Worm (Caenorhabditis elegans): ENCODE data around the gene bcmo-2.

DNA sequence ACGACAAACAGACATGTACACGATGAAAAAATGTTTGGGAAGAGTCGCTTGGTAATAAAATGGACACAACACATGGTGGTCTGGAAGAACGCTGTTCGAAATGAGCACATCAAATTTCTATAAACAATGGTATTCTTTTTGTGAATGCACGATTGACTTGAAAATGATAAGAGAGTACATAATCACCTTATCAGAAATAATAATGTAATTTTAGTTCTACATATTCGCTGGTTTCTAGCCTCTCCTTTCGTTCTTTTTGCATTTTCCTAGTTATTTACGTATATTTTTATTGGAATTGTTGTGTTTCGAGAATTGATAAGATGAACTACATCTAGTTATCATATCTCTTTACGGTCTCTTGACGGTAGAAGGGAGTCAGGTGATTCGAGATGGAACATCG lies 43.4 kb upstream of the bcmo-2 start:
- TF ChIP-seq ztf-22 (GFP tag; optimal IDR thresholded peaks at IDR 0.05) (no peak), B0261.1 (tag; optimal IDR thresholded peaks at IDR 0.05) (no peak), rcor-1 (GFP tag; IDR thresholded peaks at IDR 0.05) (no peak), C06A6.2 (GFP tag; conservative IDR thresholded peaks at IDR 0.05) (no peak)

Measured in whole organism, young adult.